Worm (Caenorhabditis elegans): Measurements from ENCODE around the gene taf-2.

taf-2 gene

DNA sequence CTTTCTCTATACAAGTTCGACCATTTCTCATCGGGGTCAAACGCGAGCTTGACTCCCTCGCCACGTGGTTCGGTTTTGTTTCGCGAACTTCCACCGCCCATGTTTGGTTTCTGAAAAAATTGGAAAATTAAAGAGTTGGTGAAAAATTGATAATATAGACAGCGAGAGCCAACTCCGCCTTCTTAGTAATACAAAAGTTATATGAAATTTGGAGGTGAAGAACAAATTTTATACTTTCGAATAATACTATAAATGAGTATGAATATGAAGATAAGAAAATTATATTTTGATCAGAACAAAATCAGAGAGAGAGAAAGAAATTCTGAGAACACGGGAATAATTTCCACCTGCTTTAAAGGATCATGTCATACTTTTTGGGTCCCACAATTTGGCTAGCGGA is 36.1 kb downstream of the taf-2 start, which contains the start of gene osm-9:
TSS of gene osm-9 (minus strand) at position 101 of the 400 bp plus-strand sequence.
- TF ChIP-seq fkh-8 (tag; optimal IDR thresholded peaks at IDR 0.05) (peak; percentile 42), lin-35 (GFP tag; optimal IDR thresholded peaks at IDR 0.05) (no peak), hlh-4 (tag; optimal IDR thresholded peaks at IDR 0.05) (peak; percentile 22)

DNA sequence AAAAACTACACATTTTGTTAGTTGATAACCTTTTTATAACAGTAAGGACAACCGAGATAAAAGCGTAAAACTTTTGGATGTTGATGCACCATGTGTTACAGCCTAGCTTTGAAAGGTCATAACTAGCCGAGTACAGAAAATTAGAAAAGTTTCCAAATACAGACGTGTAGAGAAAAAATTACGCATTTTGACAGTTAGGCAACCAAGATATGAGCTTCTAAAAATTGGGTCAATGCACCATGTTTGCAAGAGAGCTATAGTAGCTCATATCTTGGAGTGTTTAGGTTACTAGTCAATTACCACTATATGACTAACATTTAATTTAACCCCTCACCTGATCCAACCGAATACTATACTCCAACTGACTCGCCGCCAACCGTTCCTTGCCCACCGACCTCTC is 40.5 kb downstream of the taf-2 start:
- TF ChIP-seq fkh-8 (tag; optimal IDR thresholded peaks at IDR 0.05) (no peak), dsc-1 (tag; optimal IDR thresholded peaks at IDR 0.05) (no peak), nhr-19 (GFP tag; conservative IDR thresholded peaks at IDR 0.05) (no peak), ceh-90 (tag; optimal IDR thresholded peaks at IDR 0.05) (no peak), C34B4.2 (tag; optimal IDR thresholded peaks at IDR 0.05) (no peak), mdl-1 (tag; optimal IDR thresholded peaks at IDR 0.05) (no peak), nhr-71 (tag; optimal IDR thresholded peaks at IDR 0.05) (no peak), rnt-1 (tag; optimal IDR thresholded peaks at IDR 0.05) (no peak), egl-27 (tag; optimal IDR thresholded peaks at IDR 0.05) (no peak), unc-130 (tag; optimal IDR thresholded peaks at IDR 0.05) (no peak)

DNA sequence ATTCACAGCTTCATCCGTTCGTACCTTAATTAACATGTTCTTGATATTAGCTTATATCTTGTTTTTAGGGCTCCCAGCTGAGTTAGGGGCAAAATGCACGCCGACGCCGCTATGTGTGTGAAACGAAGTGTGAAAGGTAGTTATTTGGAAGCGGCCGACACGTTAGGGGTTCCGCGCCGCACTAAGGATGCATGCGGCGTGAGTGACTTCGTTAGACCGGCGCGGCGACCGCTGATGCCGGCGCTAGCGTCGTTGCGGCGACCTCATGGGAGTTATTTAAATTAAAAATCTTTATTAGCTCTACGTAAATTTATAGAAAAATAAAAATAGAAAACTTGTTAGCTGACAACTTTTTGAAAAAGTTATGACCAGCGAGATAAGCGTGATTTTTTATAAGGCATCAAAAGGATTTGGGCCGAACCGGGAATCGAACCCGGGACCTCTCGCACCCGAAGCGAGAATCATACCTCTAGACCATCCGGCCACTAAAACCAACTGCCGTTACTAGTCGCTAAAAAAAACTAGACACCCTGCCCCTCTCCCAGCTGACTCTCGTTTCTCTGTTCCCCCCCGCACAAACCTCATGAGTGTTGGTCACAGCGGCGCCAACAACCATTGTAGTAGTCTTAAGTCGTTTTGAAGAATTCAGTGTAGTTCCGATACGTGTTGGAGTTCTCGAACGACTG is 41.5 kb downstream of the taf-2 start:
- peak; percentile 20 to 33 (median 27) for TF ChIP-seq dpl-1 (GFP tag; optimal IDR thresholded peaks at IDR 0.05)
- TF ChIP-seq fkh-10 (GFP tag; optimal IDR thresholded peaks at IDR 0.05) = peak; percentile 16
- TF ChIP-seq mef-2 (tag; optimal IDR thresholded peaks at IDR 0.05) = no peak
- no peak for TF ChIP-seq egl-27 (tag; optimal IDR thresholded peaks at IDR 0.05)
- peak; percentile 51 for TF ChIP-seq fos-1 (tag; optimal IDR thresholded peaks at IDR 0.05)
- no peak for TF ChIP-seq lin-13 (GFP tag; optimal IDR thresholded peaks at IDR 0.05)
- no peak for TF ChIP-seq blmp-1 (tag; optimal IDR thresholded peaks at IDR 0.05)
- TF ChIP-seq mab-9 (GFP tag; IDR thresholded peaks at IDR 0.05) = no peak
- peak; percentile 41 for TF ChIP-seq nhr-85 (tag)
- peak; percentile 64 for TF ChIP-seq C16A3.4 (tag; optimal IDR thresholded peaks at IDR 0.05)
- peak; percentile 13 for TF ChIP-seq sox-4 (tag; optimal IDR thresholded peaks at IDR 0.05)
- no peak for TF ChIP-seq lin-39 (tag; optimal IDR thresholded peaks at IDR 0.05)
- TF ChIP-seq ztf-4 (tag; optimal IDR thresholded peaks at IDR 0.05) = no peak
- TF ChIP-seq irx-1 (tag; optimal IDR thresholded peaks at IDR 0.05) = no peak
- TF ChIP-seq C04F5.9 (tag; optimal IDR thresholded peaks at IDR 0.05) = no peak
- peak; percentile 26 for TF ChIP-seq egl-13 (tag; optimal IDR thresholded peaks at IDR 0.05)
- TF ChIP-seq zip-4 (GFP tag; optimal IDR thresholded peaks at IDR 0.05) = no peak
- TF ChIP-seq xbp-1 (tag; optimal IDR thresholded peaks at IDR 0.05) = peak; percentile 52
- no peak; the same call in 1 of the 2 replicates for TF ChIP-seq isw-1 (GFP tag; IDR thresholded peaks at IDR 0.05)
- TF ChIP-seq ceh-88 (GFP tag; IDR thresholded peaks at IDR 0.05) = no peak
- no peak for TF ChIP-seq ama-1 (optimal IDR thresholded peaks at IDR 0.05)
- peak; percentile 53 for TF ChIP-seq nhr-20 (tag; optimal IDR thresholded peaks at IDR 0.05)
- TF ChIP-seq ets-5 (GFP tag; IDR thresholded peaks at IDR 0.05) = no peak
- TF ChIP-seq nhr-90 (tag; optimal IDR thresholded peaks at IDR 0.05; ENCODE audit: poor library complexity) = peak; percentile 70
- peak; percentile 20 to 63 (median 38) for TF ChIP-seq ceh-82 (tag; optimal IDR thresholded peaks at IDR 0.05)
- peak; percentile 47 for TF ChIP-seq mep-1 (tag; optimal IDR thresholded peaks at IDR 0.05)
- TF ChIP-seq mdl-1 (tag; optimal IDR thresholded peaks at IDR 0.05) = peak in 1 of 2 experiments; percentile 48
- no peak for TF ChIP-seq unc-30 (tag; optimal IDR thresholded peaks at IDR 0.05)
- TF ChIP-seq swsn-7 (tag; optimal IDR thresholded peaks at IDR 0.05) = peak; percentile 58
- no peak for TF ChIP-seq sptf-1 (tag; optimal IDR thresholded peaks at IDR 0.05)
- peak; percentile 36 for TF ChIP-seq skn-1 (tag; optimal IDR thresholded peaks at IDR 0.05)
- TF ChIP-seq rnt-1 (tag; optimal IDR thresholded peaks at IDR 0.05) = peak; percentile 69
- TF ChIP-seq lin-35 (GFP tag; optimal IDR thresholded peaks at IDR 0.05) = peak; percentile 51 to 56
- peak; percentile 42 for TF ChIP-seq snpc-4 (tag; optimal IDR thresholded peaks at IDR 0.05)
- no peak for TF ChIP-seq hpl-2 (GFP tag; optimal IDR thresholded peaks at IDR 0.05)
- peak; percentile 24 to 46 for TF ChIP-seq efl-1 (optimal IDR thresholded peaks at IDR 0.05)
- peak; percentile 45 to 93 for TF ChIP-seq efl-1 (GFP tag; optimal IDR thresholded peaks at IDR 0.05 in 1 of 2)
- peak; percentile 77 for TF ChIP-seq nhr-47 (tag; optimal IDR thresholded peaks at IDR 0.05)
- TF ChIP-seq tbx-2 (tag; optimal IDR thresholded peaks at IDR 0.05) = peak; percentile 18
- TF ChIP-seq nhr-77 (tag; optimal IDR thresholded peaks at IDR 0.05) = peak; percentile 15
- peak; percentile 61 for TF ChIP-seq nhr-19 (GFP tag; conservative IDR thresholded peaks at IDR 0.05)
- TF ChIP-seq elt-2 (tag; optimal IDR thresholded peaks at IDR 0.05) = peak; percentile 32

Data from whole organism, L1 larva.